Worm (Caenorhabditis elegans) whole organism, L2 larva: ENCODE measurements around the gene R08A2.9.

Source experiments
- C34F6.9 ChIP-seq: fragments of 150-350 bp; optimal IDR thresholded peaks from 2 replicates; lab custom pipeline; 2014; ENCODE audit warnings: missing biosample characterization, missing genetic modification characterization
- F13H6.1 ChIP-seq: sonication (generic microtip); optimal IDR thresholded peaks from 2 replicates; lab custom pipeline; 2016; ENCODE audit warnings: missing genetic modification characterization, missing compliant biosample characterization
- R02D3.7 ChIP-seq: fragments of 150-350 bp; optimal IDR thresholded peaks from 2 replicates; lab custom pipeline; 2014; ENCODE audit warnings: missing biosample characterization, missing genetic modification characterization
- Y55F3AM.14 ChIP-seq: fragments of 200-800 bp; sonication (Bioruptor generic); optimal IDR thresholded peaks from 2 replicates; lab custom pipeline; 2018; ENCODE audit warnings: mild to moderate bottlenecking, missing genetic modification characterization, missing compliant biosample characterization
- ZK546.5 ChIP-seq: sonication (generic microtip); optimal IDR thresholded peaks from 2 replicates; lab custom pipeline; 2017; ENCODE audit warnings: missing biosample characterization, missing genetic modification characterization
- alr-1 ChIP-seq: fragments of 150-350 bp; optimal IDR thresholded peaks from 2 replicates; lab custom pipeline; 2014; ENCODE audit warnings: missing biosample characterization, missing genetic modification characterization
- ama-1 ChIP-seq: fragments of 150-350 bp; optimal IDR thresholded peaks from 2 replicates; lab custom pipeline; 2018; ENCODE audit warnings: inconsistent platforms
- blmp-1 ChIP-seq: sonication (generic microtip); optimal IDR thresholded peaks from 2 replicates; lab custom pipeline; 2017; ENCODE audit warnings: missing genetic modification characterization, mild to moderate bottlenecking, missing compliant biosample characterization, antibody characterized with exemption, moderate library complexity; ENCODE audit not compliant: insufficient read depth
- ceh-16 ChIP-seq: fragments of 150-350 bp; optimal IDR thresholded peaks from 2 replicates; lab custom pipeline; 2014; ENCODE audit warnings: missing biosample characterization, missing genetic modification characterization
- crh-2 ChIP-seq: sonication (generic microtip); optimal IDR thresholded peaks from 2 replicates; lab custom pipeline; 2017; ENCODE audit warnings: missing biosample characterization, missing genetic modification characterization
- egl-27 ChIP-seq: sonication (generic microtip); optimal IDR thresholded peaks from 3 replicates; lab custom pipeline; 2017; ENCODE audit warnings: missing biosample characterization, missing genetic modification reagents, missing genetic modification characterization
- elt-1 ChIP-seq: fragments of 150-350 bp; optimal IDR thresholded peaks from 2 replicates; lab custom pipeline; 2014; ENCODE audit warnings: missing biosample characterization, missing genetic modification characterization
- gmeb-1 ChIP-seq: fragments of 150-350 bp; optimal IDR thresholded peaks from 2 replicates; lab custom pipeline; 2014; ENCODE audit warnings: missing biosample characterization, missing genetic modification characterization
- lin-11 ChIP-seq: fragments of 150-350 bp; sonication (generic microtip); optimal IDR thresholded peaks from 2 replicates; lab custom pipeline; 2014; ENCODE audit warnings: missing biosample characterization, missing genetic modification characterization, inconsistent platforms, mixed read lengths
- lin-39 ChIP-seq: fragments of 150-350 bp; optimal IDR thresholded peaks from 2 replicates; lab custom pipeline; 2014; ENCODE audit warnings: missing biosample characterization, missing genetic modification reagents, missing genetic modification characterization
- mab-5 ChIP-seq: fragments of 150-350 bp; optimal IDR thresholded peaks from 2 replicates; lab custom pipeline; 2014; ENCODE audit warnings: missing biosample characterization, missing genetic modification characterization
- mbf-1 ChIP-seq: sonication (generic microtip); optimal IDR thresholded peaks from 2 replicates; lab custom pipeline; 2017; ENCODE audit warnings: missing biosample characterization, missing genetic modification characterization
- mdl-1 ChIP-seq, 2 experiments: fragments of 150-350 bp in 1 of 2; sonication (generic microtip) in 1 of 2; optimal IDR thresholded peaks; 2 replicates each; lab custom pipeline; 2017; ENCODE audit warnings: missing biosample characterization in 2 of 2, missing genetic modification characterization in 2 of 2
- nhr-10 ChIP-seq: sonication (generic microtip); optimal IDR thresholded peaks from 2 replicates; lab custom pipeline; 2017; ENCODE audit warnings: missing biosample characterization, missing genetic modification characterization
- nhr-11 ChIP-seq: fragments of 150-350 bp; optimal IDR thresholded peaks from 2 replicates; lab custom pipeline; 2014; ENCODE audit warnings: missing biosample characterization, missing genetic modification characterization
- nhr-12 ChIP-seq: fragments of 150-350 bp; optimal IDR thresholded peaks from 2 replicates; lab custom pipeline; 2014; ENCODE audit warnings: missing biosample characterization, missing genetic modification characterization
- nhr-129 ChIP-seq: fragments of 150-350 bp; optimal IDR thresholded peaks from 2 replicates; lab custom pipeline; 2014; ENCODE audit warnings: missing biosample characterization, missing genetic modification characterization
- nhr-21 ChIP-seq: fragments of 150-350 bp; optimal IDR thresholded peaks from 2 replicates; lab custom pipeline; 2014; ENCODE audit warnings: missing biosample characterization, missing genetic modification characterization
- nhr-23 ChIP-seq: fragments of 150-350 bp; optimal IDR thresholded peaks from 2 replicates; lab custom pipeline; 2014; ENCODE audit warnings: missing biosample characterization, missing genetic modification reagents, missing genetic modification characterization
- nhr-237 ChIP-seq: fragments of 150-350 bp; optimal IDR thresholded peaks from 2 replicates; lab custom pipeline; 2014; ENCODE audit warnings: missing biosample characterization, missing genetic modification characterization
- nhr-25 ChIP-seq: fragments of 150-350 bp; sonication (generic microtip); optimal IDR thresholded peaks from 3 replicates; lab custom pipeline; 2014; ENCODE audit warnings: missing biosample characterization, missing genetic modification characterization
- nhr-77 ChIP-seq: fragments of 150-350 bp; optimal IDR thresholded peaks from 2 replicates; lab custom pipeline; 2014; ENCODE audit warnings: missing biosample characterization, missing genetic modification characterization
- sem-4 ChIP-seq: fragments of 150-350 bp; optimal IDR thresholded peaks from 2 replicates; lab custom pipeline; 2014; ENCODE audit warnings: missing biosample characterization, missing genetic modification reagents, missing genetic modification characterization
- sma-3 ChIP-seq: sonication (generic microtip); optimal IDR thresholded peaks from 2 replicates; lab custom pipeline; 2016; ENCODE audit warnings: missing genetic modification reagents, missing genetic modification characterization, missing compliant biosample characterization
- snpc-4 ChIP-seq: fragments of 150-350 bp; optimal IDR thresholded peaks from 2 replicates; lab custom pipeline; 2014; ENCODE audit warnings: missing biosample characterization, missing genetic modification characterization
- unc-39 ChIP-seq: fragments of 150-350 bp; optimal IDR thresholded peaks from 2 replicates; lab custom pipeline; 2014; ENCODE audit warnings: missing biosample characterization, missing genetic modification characterization
- unc-55 ChIP-seq: fragments of 150-350 bp; sonication (generic microtip); optimal IDR thresholded peaks from 3 replicates; lab custom pipeline; 2014; ENCODE audit warnings: missing biosample characterization, missing genetic modification reagents, missing genetic modification characterization
- zag-1 ChIP-seq: fragments of 150-350 bp; optimal IDR thresholded peaks from 2 replicates; lab custom pipeline; 2014; ENCODE audit warnings: missing biosample characterization, missing genetic modification characterization
- ztf-1 ChIP-seq: fragments of 200-800 bp; sonication (Bioruptor generic); conservative IDR thresholded peaks from 2 replicates; pipeline ENCODE4 v1.3.6; 2022; ENCODE audit warnings: missing genetic modification characterization, missing compliant biosample characterization
- ztf-4 ChIP-seq: fragments of 150-350 bp; optimal IDR thresholded peaks from 2 replicates; lab custom pipeline; 2014; ENCODE audit warnings: missing biosample characterization, missing genetic modification characterization

R08A2.9 gene

ce11 chrV:14729343-14729742, 21.3 kb downstream of the R08A2.9 start, which contains the start of gene oig-3:
oig-3 (plus strand) TSS chrV:14729643.
- TF ChIP-seq elt-1 (tag; lab: Kevin White, UChicago), result no peak
- TF ChIP-seq lin-39 (tag; lab: Kevin White, UChicago), result no peak
- TF ChIP-seq ZK546.5 (tag; lab: Kevin White, UChicago), result no peak
- no peak for TF ChIP-seq unc-55
- TF ChIP-seq gmeb-1 (tag; lab: Kevin White, UChicago), result no peak
- TF ChIP-seq ama-1 (lab: Kevin White, UChicago), result no peak
- TF ChIP-seq nhr-11, result no peak

- TF ChIP-seq nhr-21 (no peak), R02D3.7 (tag; lab: Kevin White, UChicago) (peak; percentile 65), C34F6.9 (tag; lab: Kevin White, UChicago) (peak; percentile 48), nhr-12 (tag; lab: Kevin White, UChicago) (no peak), nhr-77 (tag; lab: Kevin White, UChicago) (no peak), ztf-4 (tag; lab: Kevin White, UChicago) (no peak), nhr-25 (tag; lab: Kevin White, UChicago) (no peak), ZK546.5 (tag; lab: Kevin White, UChicago) (no peak), mbf-1 (tag; lab: Kevin White, UChicago) (no peak), nhr-129 (tag; lab: Kevin White, UChicago) (peak; percentile 7), mdl-1 (tag; optimal IDR thresholded peaks at IDR 0.05; lab: Kevin White, UChicago) (no peak), F13H6.1 (tag; lab: Kevin White, UChicago) (no peak), unc-55 (peak; percentile 60), crh-2 (tag; lab: Kevin White, UChicago) (no peak), zag-1 (tag; lab: Kevin White, UChicago) (no peak), alr-1 (tag; lab: Kevin White, UChicago) (no peak), gmeb-1 (tag; lab: Kevin White, UChicago) (peak; percentile 83), sem-4 (tag; lab: Kevin White, UChicago) (no peak), egl-27 (tag; lab: Kevin White, UChicago) (no peak), lin-39 (tag; lab: Kevin White, UChicago) (no peak)
Measured at ce11 chrV:14734187-14734765, 26.2 kb downstream of the R08A2.9 start, which contains the start of gene unc-61. unc-61 (minus strand) TSS chrV:14734237.

DNA sequence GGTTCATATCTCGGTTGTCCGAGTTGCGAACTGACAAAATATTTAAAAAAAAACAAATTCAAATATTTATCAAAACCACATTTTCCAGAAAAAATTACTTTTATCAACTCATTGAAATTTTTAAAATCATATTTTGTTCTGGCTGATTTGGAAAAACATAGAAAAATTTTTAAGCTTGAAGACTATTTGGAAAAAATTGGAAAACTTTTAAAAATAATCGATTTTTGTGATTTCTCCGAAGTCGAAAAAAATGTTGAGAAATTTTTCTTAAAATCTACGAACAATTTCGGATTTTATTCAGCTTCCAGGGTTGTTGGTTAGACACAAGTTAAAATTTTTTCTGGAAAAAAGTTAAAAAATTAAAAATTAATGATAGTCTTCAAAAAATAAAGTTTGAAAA, 28.8 kb downstream of the R08A2.9 start, which contains the start of gene Y50E8A.5:
Y50E8A.5 (minus strand) TSS at position 101 of the 400 bp plus-strand sequence.
- no peak for TF ChIP-seq alr-1 (tag; lab: Kevin White, UChicago)

DNA sequence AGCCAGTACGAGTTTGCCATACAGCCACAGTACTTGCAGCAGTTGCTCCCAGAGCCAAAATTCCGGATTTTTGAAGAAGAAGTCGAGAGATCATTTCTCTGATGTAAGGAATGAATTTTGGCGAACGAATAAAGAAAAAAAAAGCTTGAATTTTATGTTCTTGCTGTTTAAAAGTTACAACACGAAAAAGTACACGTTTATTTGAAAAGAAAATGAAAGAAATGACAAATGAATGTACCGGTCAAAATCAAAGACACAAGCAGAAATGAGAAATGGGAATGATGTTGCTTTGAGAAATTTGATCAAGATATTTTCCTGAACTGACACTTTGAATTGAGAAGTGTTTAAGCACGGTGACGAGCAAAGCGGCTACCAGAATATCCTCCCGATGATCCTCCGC, 33.2 kb downstream of the R08A2.9 start, which contains the start of gene Y50E8A.6:
Y50E8A.6 (minus strand) TSS at position 101 of the 400 bp plus-strand sequence.
- no peak for TF ChIP-seq mbf-1 (tag; lab: Kevin White, UChicago)
- no peak for TF ChIP-seq alr-1 (tag; lab: Kevin White, UChicago)
- TF ChIP-seq blmp-1 (tag; lab: Kevin White, UChicago), result no peak
- no peak for TF ChIP-seq nhr-11
- no peak for TF ChIP-seq lin-11 (tag; lab: Kevin White, UChicago)
- no peak for TF ChIP-seq nhr-12 (tag; lab: Kevin White, UChicago)
- no peak for TF ChIP-seq ama-1 (lab: Kevin White, UChicago)
- no peak for TF ChIP-seq unc-39
- TF ChIP-seq mab-5 (tag; lab: Kevin White, UChicago), result no peak
- no peak for TF ChIP-seq Y55F3AM.14

ce11 chrV:14744824-14745223, 36.8 kb downstream of the R08A2.9 start:
- no peak for TF ChIP-seq ztf-1
- TF ChIP-seq nhr-11, result no peak
- no peak for TF ChIP-seq sma-3 (GFP tag; lab: Kevin White, UChicago)
- TF ChIP-seq ceh-16 (tag; lab: Kevin White, UChicago), result no peak
- TF ChIP-seq nhr-237 (tag; lab: Kevin White, UChicago), result no peak
- TF ChIP-seq ZK546.5 (tag; lab: Kevin White, UChicago), result no peak
- no peak for TF ChIP-seq C34F6.9 (tag; lab: Kevin White, UChicago)
- TF ChIP-seq nhr-23 (tag; lab: Kevin White, UChicago), result no peak
- no peak for TF ChIP-seq mab-5 (tag; lab: Kevin White, UChicago)
- TF ChIP-seq nhr-10, result no peak
- no peak for TF ChIP-seq snpc-4 (tag; lab: Kevin White, UChicago)
